Worm (Caenorhabditis elegans): ENCODE measurements around the gene T24C12.3.

Gene T24C12.3

ce11 chrX:2242568-2243185 lies 39.0 kb upstream of the T24C12.3 start, which contains the start of gene rpl-11.2 (continued):
- no peak; the same call in none of the 2 replicates for TF ChIP-seq arid-1 (GFP tag; conservative IDR thresholded peaks at IDR 0.05)
- TF ChIP-seq nhr-42 (GFP tag; IDR thresholded peaks at IDR 0.05) = peak; percentile 92
- TF ChIP-seq nhr-102 (tag; optimal IDR thresholded peaks at IDR 0.05) = peak; percentile 94
- peak; percentile 97 for TF ChIP-seq nhr-77 (tag; optimal IDR thresholded peaks at IDR 0.05)
- TF ChIP-seq ztf-11 (tag; optimal IDR thresholded peaks at IDR 0.05) = no peak
- peak; percentile 93 for TF ChIP-seq ceh-20 (GFP tag; IDR thresholded peaks at IDR 0.05)
- peak; percentile 86 for TF ChIP-seq pha-4 (GFP tag; IDR thresholded peaks at IDR 0.05)
- TF ChIP-seq pha-4 (tag; optimal IDR thresholded peaks at IDR 0.05) = peak; percentile 96
- no peak for TF ChIP-seq mxl-2 (GFP tag; conservative IDR thresholded peaks at IDR 0.05)
- peak; percentile 88 for TF ChIP-seq ztf-7 (tag; optimal IDR thresholded peaks at IDR 0.05)
- TF ChIP-seq skn-1 (tag; optimal IDR thresholded peaks at IDR 0.05) = no peak
- TF ChIP-seq zfp-2 (tag; optimal IDR thresholded peaks at IDR 0.05) = peak; percentile 96
- TF ChIP-seq egl-43 (GFP tag; IDR thresholded peaks at IDR 0.05) = no peak; the same call in none of the 2 replicates
- TF ChIP-seq mdl-1 (tag; optimal IDR thresholded peaks at IDR 0.05) = peak in 1 of 2 experiments; percentile 80
- peak; percentile 73 for TF ChIP-seq ama-1 (optimal IDR thresholded peaks at IDR 0.05)
- TF ChIP-seq zag-1 (tag; optimal IDR thresholded peaks at IDR 0.05) = peak; percentile 73
- TF ChIP-seq spr-3 (GFP tag; optimal IDR thresholded peaks at IDR 0.05) = peak; percentile 58
- TF ChIP-seq dmd-8 (GFP tag; IDR thresholded peaks at IDR 0.05) = peak; percentile 49; the same call in 1 of the 2 replicates
- TF ChIP-seq ceh-82 (tag; optimal IDR thresholded peaks at IDR 0.05) = no peak
- TF ChIP-seq hif-1 (tag; optimal IDR thresholded peaks at IDR 0.05) = peak in 1 of 2 experiments; percentile 88
- peak; percentile 69; the same call in 1 of the 2 replicates for TF ChIP-seq daf-19 (GFP tag; conservative IDR thresholded peaks at IDR 0.05)
- TF ChIP-seq ceh-44 (GFP tag; IDR thresholded peaks at IDR 0.05) = no peak
- TF ChIP-seq ZK546.5 (tag; optimal IDR thresholded peaks at IDR 0.05) = peak; percentile 93 to 98
- TF ChIP-seq spr-1 (tag; optimal IDR thresholded peaks at IDR 0.05) = peak; percentile 91
- peak; percentile 96 for TF ChIP-seq dmd-6 (GFP tag; IDR thresholded peaks at IDR 0.05)
- TF ChIP-seq unc-39 (tag; optimal IDR thresholded peaks at IDR 0.05) = no peak
- TF ChIP-seq aly-2 (tag; optimal IDR thresholded peaks at IDR 0.05) = no peak
- no peak for TF ChIP-seq daf-12 (tag; optimal IDR thresholded peaks at IDR 0.05)
- peak; percentile 88 for TF ChIP-seq dpl-1 (GFP tag; optimal IDR thresholded peaks at IDR 0.05)
- peak; percentile 88 for TF ChIP-seq nhr-48 (tag; optimal IDR thresholded peaks at IDR 0.05)
- TF ChIP-seq lin-39 (tag; optimal IDR thresholded peaks at IDR 0.05) = peak; percentile 69
- peak; percentile 96 for TF ChIP-seq hlh-11 (tag; optimal IDR thresholded peaks at IDR 0.05)
- TF ChIP-seq tag-97 (GFP tag; IDR thresholded peaks at IDR 0.05) = no peak
- TF ChIP-seq saeg-2 (GFP tag; IDR thresholded peaks at IDR 0.05) = peak; percentile 85
- TF ChIP-seq lim-7 (GFP tag; IDR thresholded peaks at IDR 0.05) = no peak

ce11 chrX:2241147-2241798 lies 37.6 kb upstream of the T24C12.3 start:
- peak in 1 of 2 experiments; percentile 15 for TF ChIP-seq lsy-2 (tag; optimal IDR thresholded peaks at IDR 0.05)
- no peak for TF ChIP-seq nhr-48 (tag; optimal IDR thresholded peaks at IDR 0.05)
- no peak for TF ChIP-seq zag-1 (tag; optimal IDR thresholded peaks at IDR 0.05)
- TF ChIP-seq F10B5.3 (tag; optimal IDR thresholded peaks at IDR 0.05) = peak; percentile 30
- TF ChIP-seq dve-1 (tag; optimal IDR thresholded peaks at IDR 0.05; ENCODE audit: insufficient read depth) = no peak
- peak; percentile 41 for TF ChIP-seq aha-1 (tag)
- TF ChIP-seq fkh-10 (GFP tag; optimal IDR thresholded peaks at IDR 0.05) = no peak
- no peak for TF ChIP-seq hmg-1.1 (GFP tag; IDR thresholded peaks at IDR 0.05)
- peak in 1 of 2 experiments; percentile 97 for TF ChIP-seq unc-62 (GFP tag; optimal IDR thresholded peaks at IDR 0.05 in 1 of 2)
- no peak for TF ChIP-seq unc-62 (tag; optimal IDR thresholded peaks at IDR 0.05)
- TF ChIP-seq ces-1 (GFP tag; optimal IDR thresholded peaks at IDR 0.05) = no peak
- TF ChIP-seq daf-16 (GFP tag; optimal IDR thresholded peaks at IDR 0.05) = no peak
- no peak for TF ChIP-seq daf-16 (tag; optimal IDR thresholded peaks at IDR 0.05)

Data from whole organism, L4 larva.